In the genomic region with DNA sequence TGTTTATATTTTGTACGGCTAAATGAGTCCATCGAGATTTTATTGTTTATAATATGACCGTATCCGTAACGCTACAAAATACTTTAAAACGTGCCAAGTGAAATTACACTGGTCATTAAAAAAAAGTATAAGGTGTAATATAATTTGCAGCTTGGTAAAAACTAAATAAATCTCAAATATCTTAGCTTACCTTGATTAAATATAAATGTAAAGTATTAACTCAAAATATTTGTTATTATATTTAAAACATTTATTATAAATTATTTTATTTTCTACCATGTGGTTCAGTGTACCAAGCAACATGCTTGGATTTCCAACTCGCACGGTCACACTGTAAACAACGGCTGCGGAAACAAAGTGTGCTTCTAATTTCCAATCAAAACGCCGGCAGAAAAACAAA, we compare ENCODE assay signal across 1 fruit fly cellular context.
TF ChIP-seq lines count a peak whose summit lies in the region.

A gene (minus strand): TSS at position 50 of the 400 bp plus-strand sequence.
A gene (plus strand): TSS at position 324 of the 400 bp plus-strand sequence.

TF ChIP-seq in whole organism, embryonic, 481 proteins besides CTCF, POLR2A, EP300 and RAD21 (continued from another document and continues in another):
- TF ChIP-seq Atf-2 (GFP tag; optimal IDR thresholded peaks at IDR 0.05; lab: Kevin White, UChicago) (peak; percentile 2), jing (GFP tag; optimal IDR thresholded peaks at IDR 0.05; lab: Kevin White, UChicago) (peak; percentile 66), Abd-B (GFP tag; optimal IDR thresholded peaks at IDR 0.05; lab: Kevin White, UChicago) (peak; percentile 99), Hr78 (GFP tag; optimal IDR thresholded peaks at IDR 0.05; lab: Kevin White, UChicago) (peak in 1 of 2 experiments; percentile 80), ERR (GFP tag; optimal IDR thresholded peaks at IDR 0.05; lab: Kevin White, UChicago) (peak; percentile 5), shn (GFP tag; optimal IDR thresholded peaks at IDR 0.05; lab: Kevin White, UChicago) (peak; percentile 41), CG30403 (GFP tag; optimal IDR thresholded peaks at IDR 0.05; lab: Kevin White, UChicago) (peak; percentile 95), CG16779 (GFP tag; IDR thresholded peaks at IDR 0.05; lab: Robert Waterston, UW) (no peak), CG1832 (GFP tag; optimal IDR thresholded peaks at IDR 0.05; lab: Kevin White, UChicago) (no peak), Bdp1 (GFP tag; optimal IDR thresholded peaks at IDR 0.05; lab: Kevin White, UChicago) (peak; percentile 33), Dip2 (GFP tag; IDR thresholded peaks at IDR 0.05; lab: Robert Waterston, UW) (no peak), CG12769 (tag; optimal IDR thresholded peaks at IDR 0.05; lab: Kevin White, UChicago) (peak; percentile 70), gsb-n (tag; optimal IDR thresholded peaks at IDR 0.05; lab: Kevin White, UChicago) (peak; percentile 99), Hr51 (GFP tag; optimal IDR thresholded peaks at IDR 0.05; lab: Kevin White, UChicago) (peak; percentile 41 to 96), zf30C (GFP tag; optimal IDR thresholded peaks at IDR 0.05; lab: Kevin White, UChicago) (peak; percentile 77), lab (GFP tag; optimal IDR thresholded peaks at IDR 0.05; lab: Kevin White, UChicago) (peak; percentile 94), B-H2 (GFP tag; optimal IDR thresholded peaks at IDR 0.05; lab: Kevin White, UChicago) (peak; percentile 75), CG33213 (GFP tag; optimal IDR thresholded peaks at IDR 0.05; lab: Kevin White, UChicago) (peak; percentile 14), Mes4 (GFP tag; optimal IDR thresholded peaks at IDR 0.05; lab: Kevin White, UChicago) (peak; percentile 33), Sox100B (GFP tag; optimal IDR thresholded peaks at IDR 0.05; lab: Kevin White, UChicago) (peak; percentile 96), CG30020 (tag; optimal IDR thresholded peaks at IDR 0.05; lab: Kevin White, UChicago) (peak; percentile 87), CG7357 (GFP tag; IDR thresholded peaks at IDR 0.05; lab: Robert Waterston, UW) (peak; percentile 91), D (optimal IDR thresholded peaks at IDR 0.05; lab: Kevin White, UChicago) (no peak), D (GFP tag; optimal IDR thresholded peaks at IDR 0.05; lab: Kevin White, UChicago) (peak; percentile 91), Rfx (GFP tag; IDR thresholded peaks at IDR 0.05; lab: Robert Waterston, UW) (no peak), CG15479 (GFP tag; optimal IDR thresholded peaks at IDR 0.05; lab: Kevin White, UChicago) (peak; percentile 38), PHDP (tag; optimal IDR thresholded peaks at IDR 0.05; lab: Kevin White, UChicago) (peak; percentile 97), CG6683 (GFP tag; optimal IDR thresholded peaks at IDR 0.05; lab: Kevin White, UChicago) (peak; percentile 84), sd (tag; optimal IDR thresholded peaks at IDR 0.05; lab: Kevin White, UChicago) (peak; percentile 89), CG10267 (tag; optimal IDR thresholded peaks at IDR 0.05; lab: Kevin White, UChicago) (peak; percentile 94), Hand (GFP tag; optimal IDR thresholded peaks at IDR 0.05; lab: Kevin White, UChicago) (peak; percentile 73), vfl (GFP tag; optimal IDR thresholded peaks at IDR 0.05; lab: Kevin White, UChicago) (peak; percentile 28), CG10462 (GFP tag; optimal IDR thresholded peaks at IDR 0.05; lab: Kevin White, UChicago) (peak; percentile 88), Lim3 (GFP tag; IDR thresholded peaks at IDR 0.05; lab: Robert Waterston, UW) (no peak), seq (GFP tag; IDR thresholded peaks at IDR 0.05; lab: Robert Waterston, UW) (no peak), mld (GFP tag; IDR thresholded peaks at IDR 0.05; lab: Robert Waterston, UW; ENCODE audit: partially characterized antibody) (no peak), CG15269 (tag; optimal IDR thresholded peaks at IDR 0.05; lab: Kevin White, UChicago) (peak; percentile 96), MTF-1 (GFP tag; optimal IDR thresholded peaks at IDR 0.05; lab: Kevin White, UChicago; ENCODE audit: borderline replicate concordance) (peak; percentile 76), CG30431 (GFP tag; optimal IDR thresholded peaks at IDR 0.05; lab: Kevin White, UChicago) (peak; percentile 88), CG9797 (GFP tag; optimal IDR thresholded peaks at IDR 0.05; lab: Kevin White, UChicago) (peak; percentile 78), CG10654 (GFP tag; optimal IDR thresholded peaks at IDR 0.05; lab: Kevin White, UChicago) (peak; percentile 90), Sry-δ (GFP tag; optimal IDR thresholded peaks at IDR 0.05; lab: Kevin White, UChicago) (peak; percentile 11), Xbp1 (GFP tag; optimal IDR thresholded peaks at IDR 0.05; lab: Kevin White, UChicago) (peak; percentile 95), ATbp (GFP tag; optimal IDR thresholded peaks at IDR 0.05; lab: Kevin White, UChicago) (peak; percentile 92), CG17186 (GFP tag; optimal IDR thresholded peaks at IDR 0.05; lab: Kevin White, UChicago) (peak; percentile 36), pita (GFP tag; optimal IDR thresholded peaks at IDR 0.05; lab: Kevin White, UChicago) (no peak), Dp (GFP tag; optimal IDR thresholded peaks at IDR 0.05; lab: Kevin White, UChicago) (peak; percentile 13), CG4707 (GFP tag; optimal IDR thresholded peaks at IDR 0.05; lab: Kevin White, UChicago) (peak; percentile 46), Chrac-16 (GFP tag; optimal IDR thresholded peaks at IDR 0.05; lab: Kevin White, UChicago) (peak; percentile 92), CG4820 (GFP tag; optimal IDR thresholded peaks at IDR 0.05; lab: Kevin White, UChicago) (peak; percentile 92), CG18262 (tag; optimal IDR thresholded peaks at IDR 0.05; lab: Kevin White, UChicago) (peak; percentile 98), CG7271 (tag; optimal IDR thresholded peaks at IDR 0.05; lab: Kevin White, UChicago) (peak; percentile 96), sr (GFP tag; IDR thresholded peaks at IDR 0.05; lab: Robert Waterston, UW) (no peak), CG17328 (GFP tag; IDR thresholded peaks at IDR 0.05; lab: Robert Waterston, UW) (no peak), Spps (tag; optimal IDR thresholded peaks at IDR 0.05; lab: Kevin White, UChicago) (peak; percentile 95), CG8944 (GFP tag; optimal IDR thresholded peaks at IDR 0.05; lab: Kevin White, UChicago) (peak; percentile 55), CG17912 (GFP tag; optimal IDR thresholded peaks at IDR 0.05; lab: Kevin White, UChicago) (peak; percentile 25), wor (GFP tag; IDR thresholded peaks at IDR 0.05; lab: Robert Waterston, UW) (no peak), row (GFP tag; IDR thresholded peaks at IDR 0.05; lab: Robert Waterston, UW) (no peak), CG7372 (GFP tag; IDR thresholded peaks at IDR 0.05; lab: Robert Waterston, UW) (no peak), Meics (GFP tag; optimal IDR thresholded peaks at IDR 0.05; lab: Kevin White, UChicago) (peak; percentile 94), cato (GFP tag; optimal IDR thresholded peaks at IDR 0.05; lab: Kevin White, UChicago; ENCODE audit: borderline replicate concordance) (peak; percentile 87), pzg (GFP tag; optimal IDR thresholded peaks at IDR 0.05; lab: Kevin White, UChicago) (peak; percentile 38), CG10543 (GFP tag; optimal IDR thresholded peaks at IDR 0.05; lab: Kevin White, UChicago) (peak; percentile 70), CoRest (tag; optimal IDR thresholded peaks at IDR 0.05; lab: Kevin White, UChicago) (peak; percentile 98), CG12391 (tag; optimal IDR thresholded peaks at IDR 0.05; lab: Kevin White, UChicago) (peak; percentile 99), maf-S (GFP tag; optimal IDR thresholded peaks at IDR 0.05; lab: Kevin White, UChicago) (peak; percentile 7), CG2678 (tag; optimal IDR thresholded peaks at IDR 0.05; lab: Kevin White, UChicago) (peak; percentile 97), dmrt11E (tag; optimal IDR thresholded peaks at IDR 0.05; lab: Kevin White, UChicago) (peak; percentile 98), CG13775 (GFP tag; optimal IDR thresholded peaks at IDR 0.05; lab: Kevin White, UChicago) (peak; percentile 96), grau (tag; optimal IDR thresholded peaks at IDR 0.05; lab: Kevin White, UChicago) (peak; percentile 96), Hsf (GFP tag; optimal IDR thresholded peaks at IDR 0.05; lab: Kevin White, UChicago) (peak; percentile 74), CG10431 (GFP tag; optimal IDR thresholded peaks at IDR 0.05; lab: Kevin White, UChicago) (peak; percentile 64), MBD-R2 (GFP tag; IDR thresholded peaks at IDR 0.05; lab: Robert Waterston, UW) (no peak), CG32767 (GFP tag; IDR thresholded peaks at IDR 0.05; lab: Robert Waterston, UW) (no peak), CG14710 (tag; optimal IDR thresholded peaks at IDR 0.05; lab: Kevin White, UChicago) (peak; percentile 99), Med (GFP tag; lab: Kevin White, UChicago) (peak; percentile 91), CG32532 (GFP tag; IDR thresholded peaks at IDR 0.05; lab: Robert Waterston, UW) (no peak), HmgD (GFP tag; optimal IDR thresholded peaks at IDR 0.05; lab: Kevin White, UChicago) (no peak), CG15514 (GFP tag; optimal IDR thresholded peaks at IDR 0.05; lab: Kevin White, UChicago) (peak; percentile 83), twi (tag; optimal IDR thresholded peaks at IDR 0.05; lab: Kevin White, UChicago) (peak; percentile 95), HHEX (GFP tag; optimal IDR thresholded peaks at IDR 0.05; lab: Kevin White, UChicago) (peak; percentile 92), unpg (GFP tag; optimal IDR thresholded peaks at IDR 0.05; lab: Kevin White, UChicago) (peak; percentile 97), fd102C (GFP tag; optimal IDR thresholded peaks at IDR 0.05; lab: Kevin White, UChicago) (peak; percentile 62), H15 (GFP tag; IDR thresholded peaks at IDR 0.05; lab: Robert Waterston, UW) (no peak), CG12071 (GFP tag; optimal IDR thresholded peaks at IDR 0.05; lab: Kevin White, UChicago) (peak; percentile 51), CG1024 (GFP tag; IDR thresholded peaks at IDR 0.05; lab: Robert Waterston, UW) (no peak), CG10565 (GFP tag; optimal IDR thresholded peaks at IDR 0.05; lab: Kevin White, UChicago) (peak; percentile 12), Side (GFP tag; optimal IDR thresholded peaks at IDR 0.05; lab: Kevin White, UChicago) (peak; percentile 31), CG16815 (GFP tag; optimal IDR thresholded peaks at IDR 0.05; lab: Kevin White, UChicago) (peak; percentile 93), CG6272 (GFP tag; IDR thresholded peaks at IDR 0.05; lab: Robert Waterston, UW) (peak; percentile 97), CG11093 (GFP tag; IDR thresholded peaks at IDR 0.05; lab: Robert Waterston, UW) (peak; percentile 95), dati (GFP tag; IDR thresholded peaks at IDR 0.05; lab: Robert Waterston, UW) (no peak), Bteb2 (GFP tag; optimal IDR thresholded peaks at IDR 0.05; lab: Kevin White, UChicago) (peak; percentile 42), CG6254 (GFP tag; optimal IDR thresholded peaks at IDR 0.05; lab: Kevin White, UChicago) (peak; percentile 81), Adf1 (GFP tag; IDR thresholded peaks at IDR 0.05; lab: Robert Waterston, UW) (no peak), Dek (tag; optimal IDR thresholded peaks at IDR 0.05; lab: Kevin White, UChicago) (peak; percentile 96), Dip3 (GFP tag; optimal IDR thresholded peaks at IDR 0.05; lab: Kevin White, UChicago) (peak; percentile 59), CG5245 (GFP tag; optimal IDR thresholded peaks at IDR 0.05; lab: Kevin White, UChicago) (peak; percentile 84), CG13624 (GFP tag; optimal IDR thresholded peaks at IDR 0.05; lab: Kevin White, UChicago) (peak; percentile 66), CG12659 (GFP tag; optimal IDR thresholded peaks at IDR 0.05; lab: Kevin White, UChicago) (peak; percentile 97), BEAF-32 (GFP tag; optimal IDR thresholded peaks at IDR 0.05; lab: Kevin White, UChicago) (peak; percentile 26), tap (tag; optimal IDR thresholded peaks at IDR 0.05; lab: Kevin White, UChicago) (peak; percentile 95), dmrt99B (tag; optimal IDR thresholded peaks at IDR 0.05; lab: Kevin White, UChicago) (peak; percentile 96), ham (GFP tag; IDR thresholded peaks at IDR 0.05; lab: Robert Waterston, UW) (no peak), corto (GFP tag; optimal IDR thresholded peaks at IDR 0.05; lab: Kevin White, UChicago) (peak; percentile 29), CG4617 (GFP tag; optimal IDR thresholded peaks at IDR 0.05; lab: Kevin White, UChicago; ENCODE audit: borderline replicate concordance) (peak; percentile 80), pum (GFP tag; optimal IDR thresholded peaks at IDR 0.05; lab: Kevin White, UChicago) (peak; percentile 56), gcm (GFP tag; optimal IDR thresholded peaks at IDR 0.05; lab: Kevin White, UChicago) (peak; percentile 96), yki (optimal IDR thresholded peaks at IDR 0.05; lab: Kevin White, UChicago) (no peak), CG12104 (GFP tag; optimal IDR thresholded peaks at IDR 0.05; lab: Kevin White, UChicago) (peak; percentile 93), bbx (GFP tag; IDR thresholded peaks at IDR 0.05; lab: Robert Waterston, UW; ENCODE audit: partially characterized antibody) (no peak), emc (GFP tag; optimal IDR thresholded peaks at IDR 0.05; lab: Kevin White, UChicago) (no peak), sens (GFP tag; lab: Kevin White, UChicago) (peak; percentile 92), CG8359 (GFP tag; optimal IDR thresholded peaks at IDR 0.05; lab: Kevin White, UChicago; ENCODE audit: borderline replicate concordance) (peak; percentile 77), Antp (GFP tag; optimal IDR thresholded peaks at IDR 0.05; lab: Kevin White, UChicago) (peak; percentile 50), pho (GFP tag; optimal IDR thresholded peaks at IDR 0.05; lab: Kevin White, UChicago) (peak; percentile 44), CG8281 (tag; optimal IDR thresholded peaks at IDR 0.05; lab: Kevin White, UChicago) (peak; percentile 85), sim (GFP tag; IDR thresholded peaks at IDR 0.05; lab: Robert Waterston, UW) (no peak), Six4 (GFP tag; optimal IDR thresholded peaks at IDR 0.05; lab: Kevin White, UChicago) (peak; percentile 92), crc (GFP tag; optimal IDR thresholded peaks at IDR 0.05; lab: Kevin White, UChicago) (no peak), luna (GFP tag; optimal IDR thresholded peaks at IDR 0.05; lab: Kevin White, UChicago) (no peak), CG11398 (GFP tag; optimal IDR thresholded peaks at IDR 0.05; lab: Kevin White, UChicago) (peak; percentile 1), CG7928 (GFP tag; optimal IDR thresholded peaks at IDR 0.05; lab: Kevin White, UChicago) (peak; percentile 54), CG12942 (GFP tag; optimal IDR thresholded peaks at IDR 0.05; lab: Kevin White, UChicago) (peak; percentile 92), kay (GFP tag; optimal IDR thresholded peaks at IDR 0.05; lab: Kevin White, UChicago) (peak; percentile 87), CG31388 (GFP tag; optimal IDR thresholded peaks at IDR 0.05; lab: Kevin White, UChicago) (peak; percentile 89), CG9817 (tag; optimal IDR thresholded peaks at IDR 0.05; lab: Kevin White, UChicago) (peak; percentile 94)
